Worm (Caenorhabditis elegans) whole organism, L1 larva: ENCODE results near the gene F28B4.1.

Experiments used
- lin-39 ChIP-seq: fragments of 150-350 bp; optimal IDR thresholded peaks from 2 replicates; lab custom pipeline; 2014; ENCODE audit warnings: missing biosample characterization, missing genetic modification reagents, missing genetic modification characterization
- lsy-2 ChIP-seq, 2 experiments: fragments of 150-350 bp; optimal IDR thresholded peaks; 2 replicates each; lab custom pipeline; 2014; ENCODE audit warnings: missing biosample characterization in 2 of 2, missing genetic modification characterization in 2 of 2

- TF ChIP-seq lsy-2 (tag; optimal IDR thresholded peaks at IDR 0.05; lab: Kevin White, UChicago), result no peak
- no peak for TF ChIP-seq lin-39
Observed at ce11 chrX:3165569-3165968, 39.3 kb upstream of the F28B4.1 start, which contains the start of gene pfut-1.
